Fruit fly (Drosophila melanogaster) whole organism, embryonic: ENCODE data around the gene Reg-2.

Experiments used
- ATbp ChIP-seq: fragments of 200-800 bp; sonication (Bioruptor generic); optimal IDR thresholded peaks from 2 replicates; lab custom pipeline; 2017; ENCODE audit warnings: missing biosample characterization, mild to moderate bottlenecking, missing genetic modification characterization, missing genetic modification reagents
- CG11093 ChIP-seq: fragments of 200-800 bp; sonication (Bioruptor generic); IDR thresholded peaks from 3 replicates; pipeline ENCODE4 v1.3.6; 2022; ENCODE audit warnings: missing biosample characterization, missing genetic modification characterization
- CG11247 ChIP-seq: fragments of 200-800 bp; sonication (Bioruptor generic); IDR thresholded peaks from 2 replicates; pipeline ENCODE4 v1.3.6; 2022; ENCODE audit warnings: missing biosample characterization, missing genetic modification characterization
- CG12219 ChIP-seq: fragments of 200-800 bp; sonication (Bioruptor generic); optimal IDR thresholded peaks from 3 replicates; lab custom pipeline; 2018; ENCODE audit warnings: missing biosample characterization, mild to moderate bottlenecking, missing genetic modification characterization
- CG14860 ChIP-seq: fragments of 200-800 bp; sonication (Bioruptor generic); IDR thresholded peaks from 3 replicates; pipeline ENCODE4 v1.3.6; 2022; ENCODE audit warnings: missing biosample characterization, missing genetic modification characterization; ENCODE audit not compliant: partially characterized antibody
- CG15601 ChIP-seq: fragments of 200-800 bp; sonication (Bioruptor generic); optimal IDR thresholded peaks from 3 replicates; lab custom pipeline; 2019; ENCODE audit warnings: missing biosample characterization, mild to moderate bottlenecking, missing genetic modification characterization, moderate library complexity
- CG15696 ChIP-seq: fragments of 200-800 bp; sonication (Bioruptor generic); optimal IDR thresholded peaks from 2 replicates; lab custom pipeline; 2019; ENCODE audit warnings: missing biosample characterization, mild to moderate bottlenecking, missing genetic modification characterization, moderate library complexity
- CG18599 ChIP-seq: fragments of 200-800 bp; sonication (Bioruptor generic); optimal IDR thresholded peaks from 3 replicates; lab custom pipeline; 2017; ENCODE audit warnings: missing biosample characterization, missing genetic modification characterization, mild to moderate bottlenecking, moderate library complexity, missing genetic modification reagents
- CG2889 ChIP-seq: fragments of 200-800 bp; sonication (Bioruptor generic); IDR thresholded peaks from 3 replicates; pipeline ENCODE4 v1.3.6; 2022; ENCODE audit warnings: missing biosample characterization, missing genetic modification characterization
- CG31441 ChIP-seq: fragments of 200-800 bp; sonication (Bioruptor generic); IDR thresholded peaks from 2 replicates; pipeline ENCODE4 v1.3.6; 2022; ENCODE audit warnings: missing biosample characterization, missing genetic modification characterization
- CG34422 ChIP-seq: fragments of 200-800 bp; sonication (Bioruptor generic); IDR thresholded peaks from 3 replicates; pipeline ENCODE4 v1.3.6; 2022; ENCODE audit warnings: missing biosample characterization, missing genetic modification characterization
- CG6272 ChIP-seq: fragments of 200-800 bp; sonication (Bioruptor generic); IDR thresholded peaks from 2 replicates; pipeline ENCODE4 v1.3.6; 2022; ENCODE audit warnings: missing biosample characterization, missing genetic modification characterization
- CG6791 ChIP-seq: fragments of 200-800 bp; sonication (Bioruptor generic); IDR thresholded peaks from 3 replicates; pipeline ENCODE4 v1.3.6; 2022; ENCODE audit warnings: missing biosample characterization, missing genetic modification characterization; ENCODE audit not compliant: partially characterized antibody
- CG7271 ChIP-seq: fragments of 200-800 bp; sonication (Bioruptor generic); optimal IDR thresholded peaks from 2 replicates; lab custom pipeline; 2018; ENCODE audit warnings: missing biosample characterization, mild to moderate bottlenecking, missing genetic modification characterization, moderate library complexity
- CG7987 ChIP-seq: fragments of 200-800 bp; sonication (Bioruptor generic); optimal IDR thresholded peaks from 2 replicates; lab custom pipeline; 2018; ENCODE audit warnings: missing biosample characterization, mild to moderate bottlenecking, missing genetic modification characterization, moderate library complexity
- Camta ChIP-seq: fragments of 200-800 bp; sonication (Bioruptor generic); optimal IDR thresholded peaks from 2 replicates; lab custom pipeline; 2016; ENCODE audit warnings: missing biosample characterization, missing genetic modification characterization
- Dek ChIP-seq: fragments of 200-800 bp; sonication (Bioruptor generic); optimal IDR thresholded peaks from 3 replicates; lab custom pipeline; 2019; ENCODE audit warnings: missing biosample characterization, mild to moderate bottlenecking, missing genetic modification characterization, moderate library complexity
- Dp ChIP-seq: fragments of 200-800 bp; sonication (Bioruptor generic); optimal IDR thresholded peaks from 2 replicates; lab custom pipeline; 2018; ENCODE audit warnings: missing biosample characterization, mild to moderate bottlenecking, missing genetic modification characterization, moderate library complexity
- HLH54F ChIP-seq: fragments of 200-800 bp; sonication (Bioruptor generic); optimal IDR thresholded peaks from 3 replicates; lab custom pipeline; 2016; ENCODE audit warnings: missing biosample characterization, missing genetic modification characterization
- HmgZ ChIP-seq: fragments of 200-800 bp; sonication (Bioruptor generic); optimal IDR thresholded peaks from 2 replicates; lab custom pipeline; 2018; ENCODE audit warnings: missing biosample characterization, mild to moderate bottlenecking, missing genetic modification characterization
- Hr78 ChIP-seq, 2 experiments: fragments of 200-800 bp in 1 of 2; fragments of >200 bp in 1 of 2; sonication (Bioruptor generic) in 1 of 2; optimal IDR thresholded peaks; 2 replicates each; lab custom pipeline; 2017 to 2019; ENCODE audit warnings: missing biosample characterization in 2 of 2, missing genetic modification characterization in 2 of 2, mild to moderate bottlenecking in 1 of 2, moderate library complexity in 1 of 2
- Kr ChIP-seq: fragments of 200-800 bp; sonication (Bioruptor generic); optimal IDR thresholded peaks from 2 replicates; lab custom pipeline; 2017; ENCODE audit warnings: missing biosample characterization, mild to moderate bottlenecking, missing genetic modification characterization
- Lpt ChIP-seq: fragments of >200 bp; optimal IDR thresholded peaks from 2 replicates; lab custom pipeline; 2018; ENCODE audit warnings: missing biosample characterization, missing genetic modification characterization
- MBD-R2 ChIP-seq: fragments of 200-800 bp; sonication (Bioruptor generic); IDR thresholded peaks from 2 replicates; pipeline ENCODE4 v1.3.6; 2022; ENCODE audit warnings: missing biosample characterization, missing genetic modification characterization
- Rfx ChIP-seq: fragments of 200-800 bp; sonication (Bioruptor generic); IDR thresholded peaks from 2 replicates; pipeline ENCODE4 v1.3.6; 2022; ENCODE audit warnings: missing biosample characterization, missing genetic modification characterization
- Vsx1 ChIP-seq: fragments of 200-800 bp; sonication (Bioruptor generic); optimal IDR thresholded peaks from 2 replicates; lab custom pipeline; 2017; ENCODE audit warnings: missing biosample characterization, mild to moderate bottlenecking, missing genetic modification characterization, missing genetic modification reagents
- bab2 ChIP-seq: fragments of 200-800 bp; sonication (Bioruptor generic); optimal IDR thresholded peaks from 2 replicates; lab custom pipeline; 2016; ENCODE audit warnings: missing biosample characterization, missing genetic modification characterization
- cad ChIP-seq: fragments of >200 bp; optimal IDR thresholded peaks from 2 replicates; lab custom pipeline; 2017; ENCODE audit warnings: missing biosample characterization, missing genetic modification characterization
- cato ChIP-seq: fragments of 200-800 bp; sonication (Bioruptor generic); optimal IDR thresholded peaks from 2 replicates; lab custom pipeline; 2016; ENCODE audit warnings: missing biosample characterization, missing genetic modification characterization, borderline replicate concordance
- chn ChIP-seq: fragments of 200-800 bp; sonication (Bioruptor generic); optimal IDR thresholded peaks from 2 replicates; lab custom pipeline; 2016; ENCODE audit warnings: missing biosample characterization, missing genetic modification characterization
- ci ChIP-seq: fragments of 200-800 bp; sonication (Bioruptor generic); IDR thresholded peaks from 3 replicates; pipeline ENCODE4 v1.3.6; 2022; ENCODE audit warnings: missing biosample characterization, missing genetic modification characterization
- cwo ChIP-seq: fragments of 200-800 bp; sonication (Bioruptor generic); optimal IDR thresholded peaks from 3 replicates; lab custom pipeline; 2017; ENCODE audit warnings: missing biosample characterization, missing genetic modification characterization, mild to moderate bottlenecking, moderate library complexity, missing genetic modification reagents
- dmrt11E ChIP-seq: fragments of 200-800 bp; sonication (Bioruptor generic); optimal IDR thresholded peaks from 3 replicates; lab custom pipeline; 2018; ENCODE audit warnings: missing biosample characterization, mild to moderate bottlenecking, missing genetic modification characterization, moderate library complexity
- dmrt99B ChIP-seq: fragments of 200-800 bp; sonication (Bioruptor generic); optimal IDR thresholded peaks from 2 replicates; lab custom pipeline; 2018; ENCODE audit warnings: missing biosample characterization, mild to moderate bottlenecking, missing genetic modification characterization, moderate library complexity
- fd102C ChIP-seq: fragments of 200-800 bp; sonication (Bioruptor generic); optimal IDR thresholded peaks from 2 replicates; lab custom pipeline; 2018; ENCODE audit warnings: missing biosample characterization, mild to moderate bottlenecking, missing genetic modification characterization, moderate library complexity
- fd96Cb ChIP-seq: fragments of 200-800 bp; sonication (Bioruptor generic); optimal IDR thresholded peaks from 2 replicates; lab custom pipeline; 2018; ENCODE audit warnings: missing biosample characterization, mild to moderate bottlenecking, missing genetic modification characterization, moderate library complexity
- ftz-f1 ChIP-seq: fragments of 200-800 bp; sonication (Bioruptor generic); optimal IDR thresholded peaks from 2 replicates; lab custom pipeline; 2016; ENCODE audit warnings: missing biosample characterization, missing genetic modification characterization
- gcm2 ChIP-seq: fragments of 200-800 bp; sonication (Bioruptor generic); optimal IDR thresholded peaks from 2 replicates; lab custom pipeline; 2016; ENCODE audit warnings: missing biosample characterization, missing genetic modification characterization
- gt ChIP-seq: fragments of 200-800 bp; sonication (Bioruptor generic); IDR thresholded peaks from 2 replicates; pipeline ENCODE4 v1.3.6; 2022; ENCODE audit warnings: missing biosample characterization, missing genetic modification characterization
- ham ChIP-seq: fragments of 200-800 bp; sonication (Bioruptor generic); IDR thresholded peaks from 2 replicates; pipeline ENCODE4 v1.3.6; 2022; ENCODE audit warnings: missing biosample characterization, missing genetic modification characterization
- hbn ChIP-seq: fragments of 200-800 bp; sonication (Bioruptor generic); IDR thresholded peaks from 2 replicates; pipeline ENCODE4 v1.3.6; 2022; ENCODE audit warnings: missing biosample characterization, missing genetic modification characterization; ENCODE audit not compliant: partially characterized antibody
- jumu ChIP-seq: fragments of 200-800 bp; sonication (Bioruptor generic); optimal IDR thresholded peaks from 3 replicates; lab custom pipeline; 2016; ENCODE audit warnings: missing biosample characterization, missing genetic modification characterization
- lmd ChIP-seq: fragments of 200-800 bp; sonication (Bioruptor generic); IDR thresholded peaks from 2 replicates; pipeline ENCODE4 v1.3.6; 2022; ENCODE audit warnings: missing biosample characterization, missing genetic modification characterization
- pan ChIP-seq, 4 experiments: fragments of >200 bp in 3 of 4; fragments of 200-800 bp in 1 of 4; sonication (Bioruptor generic) in 1 of 4; optimal IDR thresholded peaks in 3 of 4; IDR thresholded peaks in 1 of 4; 2 replicates each; pipeline versions ENCODE4 v1.3.6 to Lab custom; 2017 to 2022; ENCODE audit warnings: missing biosample characterization in 2 of 4, missing genetic modification characterization in 2 of 4, mixed read lengths in 1 of 4
- pnt ChIP-seq: fragments of 200-800 bp; sonication (Bioruptor generic); optimal IDR thresholded peaks from 3 replicates; lab custom pipeline; 2016; ENCODE audit warnings: missing biosample characterization, missing genetic modification characterization
- pros ChIP-seq: fragments of 200-800 bp; sonication (Bioruptor generic); optimal IDR thresholded peaks from 3 replicates; lab custom pipeline; 2019; ENCODE audit warnings: missing biosample characterization, mild to moderate bottlenecking, missing genetic modification characterization, moderate library complexity
- tll ChIP-seq, 2 experiments: fragments of 200-800 bp in 1 of 2; fragments of >200 bp in 1 of 2; sonication (Bioruptor generic) in 1 of 2; optimal IDR thresholded peaks; 2 replicates each; lab custom pipeline; 2017 to 2019; ENCODE audit warnings: missing biosample characterization in 2 of 2, missing genetic modification characterization in 2 of 2, mild to moderate bottlenecking in 1 of 2, moderate library complexity in 1 of 2
- tna ChIP-seq: fragments of 200-800 bp; sonication (Bioruptor generic); IDR thresholded peaks from 2 replicates; pipeline ENCODE4 v1.3.6; 2022; ENCODE audit warnings: missing biosample characterization, missing genetic modification characterization; ENCODE audit not compliant: partially characterized antibody
- wor ChIP-seq: fragments of 200-800 bp; sonication (Bioruptor generic); IDR thresholded peaks from 2 replicates; pipeline ENCODE4 v1.3.6; 2022; ENCODE audit warnings: missing biosample characterization, missing genetic modification characterization

Reg-2 gene

DNA sequence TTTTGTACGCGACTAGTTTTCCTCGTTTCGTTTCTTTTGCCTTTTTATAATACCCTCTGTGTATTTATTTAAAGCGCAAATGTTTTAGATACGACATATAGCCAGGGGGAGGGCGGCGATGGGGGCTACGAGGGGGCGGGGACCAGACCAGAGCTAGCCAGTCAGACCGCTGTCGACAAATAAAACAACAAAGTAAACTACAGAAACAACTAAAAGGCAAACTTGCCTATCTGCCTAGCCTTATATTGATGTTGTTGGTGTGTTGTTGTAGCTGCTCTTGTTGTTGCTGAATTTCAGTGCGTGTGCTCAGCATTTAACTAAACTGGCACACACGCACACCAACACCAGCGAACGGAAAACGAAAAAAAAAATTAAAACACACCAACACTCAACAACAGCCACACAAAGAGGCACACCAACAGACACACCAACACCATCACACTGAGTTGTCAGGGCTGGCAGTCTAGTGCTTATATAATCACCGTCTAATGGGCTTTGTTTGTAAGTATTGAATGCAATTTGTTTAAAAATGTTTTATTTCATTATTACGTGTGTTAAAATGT is 23.1 kb upstream of the Reg-2 start (continued):
- peak; percentile 39 for TF ChIP-seq ATbp (GFP tag; lab: Kevin White, UChicago)
- no peak for TF ChIP-seq chn (GFP tag; lab: Kevin White, UChicago)
- no peak for TF ChIP-seq fd102C (GFP tag; lab: Kevin White, UChicago)
- TF ChIP-seq wor = no peak
- TF ChIP-seq pnt (GFP tag; lab: Kevin White, UChicago) = no peak
- TF ChIP-seq hbn (GFP tag; lab: Robert Waterston, UW) = no peak
- no peak for TF ChIP-seq Dp
- TF ChIP-seq CG2889 (GFP tag; lab: Robert Waterston, UW) = no peak
- no peak for TF ChIP-seq CG11247 (GFP tag; lab: Robert Waterston, UW)
- no peak for TF ChIP-seq dmrt11E (tag; lab: Kevin White, UChicago)
- no peak for TF ChIP-seq tll (GFP tag; optimal IDR thresholded peaks at IDR 0.05; lab: Kevin White, UChicago)
- TF ChIP-seq CG7271 (tag; lab: Kevin White, UChicago) = no peak
- no peak for TF ChIP-seq Vsx1 (GFP tag; lab: Kevin White, UChicago)
- TF ChIP-seq CG15601 (tag; lab: Kevin White, UChicago) = peak; percentile 43
- no peak for TF ChIP-seq CG6272
- no peak for TF ChIP-seq cato
- TF ChIP-seq HLH54F (GFP tag; lab: Kevin White, UChicago) = no peak
- no peak for TF ChIP-seq jumu (GFP tag; lab: Kevin White, UChicago)
- peak; percentile 45; the same call in 1 of the 3 replicates for TF ChIP-seq ci (GFP tag; lab: Robert Waterston, UW)
- no peak for TF ChIP-seq pan (optimal IDR thresholded peaks at IDR 0.05; lab: Kevin White, UChicago)
- no peak for TF ChIP-seq pan (GFP tag; optimal IDR thresholded peaks at IDR 0.05 in 1 of 2, IDR thresholded peaks at IDR 0.05 in 1 of 2)
- no peak for TF ChIP-seq gt (GFP tag; lab: Robert Waterston, UW)
- TF ChIP-seq Camta (GFP tag; lab: Kevin White, UChicago) = no peak
- no peak for TF ChIP-seq tna (GFP tag; lab: Robert Waterston, UW)
- TF ChIP-seq bab2 (GFP tag; lab: Kevin White, UChicago) = no peak
- no peak for TF ChIP-seq Hr78 (GFP tag; optimal IDR thresholded peaks at IDR 0.05; lab: Kevin White, UChicago)
- no peak for TF ChIP-seq CG15696 (tag; lab: Kevin White, UChicago)
- TF ChIP-seq HmgZ (tag; lab: Kevin White, UChicago) = peak; percentile 56
- TF ChIP-seq ham (GFP tag; lab: Robert Waterston, UW) = no peak
- 0 out of 2 replicates have a peak, but pooled peaks have one; percentile 9 for TF ChIP-seq lmd (GFP tag; lab: Robert Waterston, UW)
- no peak for TF ChIP-seq MBD-R2 (GFP tag; lab: Robert Waterston, UW)
- peak; percentile 1 for TF ChIP-seq Dek (tag; lab: Kevin White, UChicago)
- TF ChIP-seq Kr = no peak
- no peak for TF ChIP-seq CG12219 (GFP tag; lab: Kevin White, UChicago)
- TF ChIP-seq gcm2 (GFP tag; lab: Kevin White, UChicago) = no peak
- no peak for TF ChIP-seq CG11093 (GFP tag; lab: Robert Waterston, UW)
- no peak for TF ChIP-seq cad (GFP tag; lab: Kevin White, UChicago)
- no peak for TF ChIP-seq CG34422 (GFP tag; lab: Robert Waterston, UW)
- peak; percentile 33 for TF ChIP-seq CG7987 (GFP tag; lab: Kevin White, UChicago)
- no peak for TF ChIP-seq Rfx (GFP tag; lab: Robert Waterston, UW)
- peak; percentile 20 for TF ChIP-seq dmrt99B (tag; lab: Kevin White, UChicago)
- TF ChIP-seq CG6791 = no peak
- no peak for TF ChIP-seq CG18599 (GFP tag; lab: Kevin White, UChicago)
- no peak for TF ChIP-seq Lpt (GFP tag; lab: Kevin White, UChicago)
- no peak for TF ChIP-seq pros (GFP tag; lab: Kevin White, UChicago)
- TF ChIP-seq fd96Cb (tag; lab: Kevin White, UChicago) = no peak
- peak; percentile 18 for TF ChIP-seq cwo
- TF ChIP-seq ftz-f1 (GFP tag; lab: Kevin White, UChicago) = no peak
- no peak for TF ChIP-seq CG31441 (GFP tag; lab: Robert Waterston, UW)
- TF ChIP-seq CG14860 (GFP tag; lab: Robert Waterston, UW) = no peak
